Worm (Caenorhabditis elegans): Measurements from ENCODE around the gene cnc-6.

DNA sequence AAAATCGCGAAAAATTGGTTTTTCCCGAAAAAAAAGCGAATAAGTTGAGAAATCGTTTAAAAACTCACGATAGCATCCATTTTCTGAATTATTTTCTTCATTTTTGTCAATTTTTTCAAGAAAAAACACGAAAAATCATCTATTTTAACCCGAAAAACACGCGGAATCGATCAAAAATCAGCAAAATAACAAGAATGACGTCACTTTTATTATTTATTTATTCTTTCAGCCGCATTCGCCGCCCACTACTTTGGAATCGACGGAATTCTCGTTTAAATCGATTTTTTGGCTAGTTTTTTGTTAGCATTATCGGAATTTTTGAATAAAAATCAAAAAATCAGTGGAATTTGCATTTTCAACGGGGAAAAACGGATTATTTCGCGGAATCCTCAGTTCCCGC, 14.6 kb downstream of the cnc-6 start, which contains the start of gene Y39A3CL.4:
- TF ChIP-seq jun-1 (tag; optimal IDR thresholded peaks at IDR 0.05) (no peak), hlh-30 (tag; optimal IDR thresholded peaks at IDR 0.05; ENCODE audit: insufficient read depth) (no peak), pqm-1 (tag; optimal IDR thresholded peaks at IDR 0.05) (no peak), set-16 (GFP tag; IDR thresholded peaks at IDR 0.05) (no peak), ces-1 (GFP tag; optimal IDR thresholded peaks at IDR 0.05) (no peak), skn-1 (tag; optimal IDR thresholded peaks at IDR 0.05) (no peak), fkh-10 (GFP tag; optimal IDR thresholded peaks at IDR 0.05) (no peak)

Measured in whole organism, L4 larva.